Worm (Caenorhabditis elegans): ENCODE results near the gene ZK418.2.
"Not testable (repeated sequence)": the region's sequence is repeated elsewhere in the genome, so short reads cannot be mapped to it uniquely, and the experiment has no call there.

ZK418.2 gene

DNA sequence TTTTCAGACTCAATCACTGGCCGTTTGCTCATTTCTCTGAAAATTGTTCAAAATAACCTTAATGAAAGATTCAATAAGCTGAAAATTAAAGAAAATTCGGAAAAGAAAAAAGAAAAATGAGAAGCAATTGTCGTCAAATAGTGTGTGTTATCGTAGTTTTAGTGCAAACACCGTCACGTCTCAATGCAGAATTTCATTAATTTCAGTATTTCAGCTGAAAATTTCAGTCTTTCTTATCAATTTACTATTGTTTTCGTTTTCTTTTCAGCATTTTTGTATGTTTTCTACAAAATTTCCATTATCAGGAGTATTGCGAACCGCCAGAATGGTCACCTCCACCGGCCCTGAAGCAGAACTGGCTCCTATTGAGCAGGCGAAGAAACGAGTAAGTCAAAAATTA, 31.7 kb downstream of the ZK418.2 start, which contains the start of the genes B0280.9 and rpia-1 (continued):
- TF ChIP-seq nhr-19 (GFP tag; conservative IDR thresholded peaks at IDR 0.05) (peak; percentile 48; the same call in 1 of the 2 replicates), ceh-88 (GFP tag; IDR thresholded peaks at IDR 0.05) (no peak), elt-3 (tag; optimal IDR thresholded peaks at IDR 0.05) (no peak), aly-2 (tag; optimal IDR thresholded peaks at IDR 0.05) (no peak), pag-3 (tag; optimal IDR thresholded peaks at IDR 0.05; ENCODE audit: borderline replicate concordance, insufficient read depth) (no peak), xbp-1 (tag; optimal IDR thresholded peaks at IDR 0.05) (no peak), sox-4 (tag; optimal IDR thresholded peaks at IDR 0.05) (no peak), lin-14 (GFP tag; optimal IDR thresholded peaks at IDR 0.05) (peak; percentile 37), lin-15B (tag; optimal IDR thresholded peaks at IDR 0.05) (no peak), vab-15 (tag; optimal IDR thresholded peaks at IDR 0.05) (no peak), dpl-1 (GFP tag; optimal IDR thresholded peaks at IDR 0.05) (peak in 2 of 3 experiments; percentile 32 to 48), egl-13 (tag; optimal IDR thresholded peaks at IDR 0.05) (no peak), isw-1 (GFP tag; IDR thresholded peaks at IDR 0.05) (no peak), nhr-237 (tag; optimal IDR thresholded peaks at IDR 0.05) (no peak), zag-1 (tag; optimal IDR thresholded peaks at IDR 0.05) (no peak), nhr-76 (tag; optimal IDR thresholded peaks at IDR 0.05) (no peak), C34B4.2 (tag; optimal IDR thresholded peaks at IDR 0.05) (no peak), swsn-7 (tag; optimal IDR thresholded peaks at IDR 0.05) (no peak), sup-37 (GFP tag; optimal IDR thresholded peaks at IDR 0.05) (no peak), skn-1 (tag; optimal IDR thresholded peaks at IDR 0.05) (no peak), dsc-1 (tag; optimal IDR thresholded peaks at IDR 0.05) (no peak), unc-130 (tag; optimal IDR thresholded peaks at IDR 0.05) (no peak), lir-3 (tag; optimal IDR thresholded peaks at IDR 0.05; ENCODE audit: poor library complexity) (no peak), lin-13 (GFP tag; optimal IDR thresholded peaks at IDR 0.05) (no peak), nhr-20 (tag; optimal IDR thresholded peaks at IDR 0.05) (no peak), grh-1 (GFP tag; IDR thresholded peaks at IDR 0.05) (no peak), nhr-85 (tag) (no peak), hpl-2 (GFP tag; optimal IDR thresholded peaks at IDR 0.05) (no peak), unc-62 (GFP tag; optimal IDR thresholded peaks at IDR 0.05) (no peak), C16A3.4 (tag; optimal IDR thresholded peaks at IDR 0.05) (peak; percentile 21)

DNA sequence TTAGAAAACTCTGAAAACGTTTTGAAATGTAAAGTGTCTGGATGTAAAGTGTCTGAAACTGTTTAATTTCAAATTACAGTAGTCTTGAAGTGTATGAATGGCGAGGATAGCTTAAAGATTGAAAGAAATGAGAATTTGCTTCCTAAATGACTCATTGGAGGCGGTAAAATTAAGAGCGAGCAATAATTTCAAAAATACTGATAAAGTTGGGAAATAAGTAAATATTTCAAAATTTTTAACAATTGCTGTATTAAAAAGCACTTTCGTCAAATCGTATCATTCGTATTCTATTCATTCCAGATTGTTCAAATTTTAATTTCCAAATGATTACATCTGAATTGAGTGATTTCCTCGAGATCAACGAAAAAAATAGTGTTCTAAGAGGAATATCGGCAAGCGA, 33.2 kb downstream of the ZK418.2 start, which contains the start of gene B0280.2:
B0280.2 (plus strand) TSS at position 301 of the 400 bp plus-strand sequence.
- no peak for TF ChIP-seq C34B4.2 (tag; optimal IDR thresholded peaks at IDR 0.05)
- no peak for TF ChIP-seq swsn-7 (tag; optimal IDR thresholded peaks at IDR 0.05)

DNA sequence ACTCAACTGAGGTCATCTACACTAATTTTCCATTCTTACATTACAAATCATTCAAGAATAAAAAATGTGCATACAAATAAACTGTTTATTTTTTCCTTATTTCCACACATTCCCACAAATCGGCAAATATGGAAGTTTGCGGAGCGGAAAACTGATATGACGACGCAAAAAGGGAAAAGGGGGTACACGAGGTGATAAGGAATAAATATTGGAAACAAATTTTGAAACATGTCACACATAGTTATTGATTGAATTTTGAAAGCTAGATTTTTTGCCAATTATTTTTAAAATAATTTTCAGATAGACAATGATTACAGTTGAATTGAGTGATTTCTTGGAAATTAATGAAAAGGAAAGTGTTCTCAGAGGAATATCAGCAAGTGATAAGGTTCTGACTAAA, 37.5 kb downstream of the ZK418.2 start, which contains the start of gene viro-2:
viro-2 (plus strand) TSS at position 301 of the 400 bp plus-strand sequence.
- not testable (repeated sequence) for TF ChIP-seq egl-13, sox-4, fos-1 (tag; optimal IDR thresholded peaks at IDR 0.05)

DNA sequence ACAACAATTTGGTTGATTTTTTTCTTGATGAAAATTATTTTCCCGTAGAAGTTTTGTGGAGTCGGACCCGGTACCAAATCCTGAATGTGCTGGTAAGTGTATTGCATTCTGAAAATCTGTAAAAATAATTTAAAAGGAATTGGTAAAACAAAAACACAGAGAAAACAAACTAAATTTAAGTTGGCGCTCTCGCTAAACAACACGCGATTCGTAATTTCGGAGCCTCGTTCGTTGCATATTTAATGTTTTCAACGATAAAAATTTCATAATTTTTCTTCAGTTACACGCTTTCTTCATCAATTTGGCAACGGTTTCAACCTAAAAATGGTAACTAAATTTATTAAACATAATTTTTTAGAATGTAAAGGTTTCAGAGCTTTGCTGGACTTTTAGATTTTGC, 42.4 kb downstream of the ZK418.2 start, which contains the start of the genes pot-1 and ggtb-1:
pot-1 (minus strand) TSS at position 120 of the 400 bp plus-strand sequence.
ggtb-1 (plus strand) TSS at position 208 of the 400 bp plus-strand sequence.
- TF ChIP-seq tbx-2 (tag; optimal IDR thresholded peaks at IDR 0.05) (peak; percentile 9), lsy-2 (tag; optimal IDR thresholded peaks at IDR 0.05) (peak in 1 of 2 experiments; percentile 62), ces-1 (GFP tag; optimal IDR thresholded peaks at IDR 0.05) (no peak), dpl-1 (GFP tag; optimal IDR thresholded peaks at IDR 0.05) (peak; percentile 58 to 79 (median 66)), skn-1 (tag; optimal IDR thresholded peaks at IDR 0.05) (peak; percentile 21), aly-2 (tag; optimal IDR thresholded peaks at IDR 0.05) (no peak), efl-1 (optimal IDR thresholded peaks at IDR 0.05) (peak; percentile 2 to 67), efl-1 (GFP tag; optimal IDR thresholded peaks at IDR 0.05 in 1 of 2) (peak; percentile 75 to 97), lin-35 (GFP tag; optimal IDR thresholded peaks at IDR 0.05) (peak; percentile 18 to 74), snu-23 (GFP tag; optimal IDR thresholded peaks at IDR 0.05) (peak; percentile 34), blmp-1 (tag; optimal IDR thresholded peaks at IDR 0.05) (peak; percentile 19), ceh-82 (tag; optimal IDR thresholded peaks at IDR 0.05) (peak in 1 of 3 experiments; percentile 4), efl-3 (GFP tag; optimal IDR thresholded peaks at IDR 0.05) (no peak)
